Fruit fly (Drosophila melanogaster): ENCODE measurements around the gene CG12985.

DNA sequence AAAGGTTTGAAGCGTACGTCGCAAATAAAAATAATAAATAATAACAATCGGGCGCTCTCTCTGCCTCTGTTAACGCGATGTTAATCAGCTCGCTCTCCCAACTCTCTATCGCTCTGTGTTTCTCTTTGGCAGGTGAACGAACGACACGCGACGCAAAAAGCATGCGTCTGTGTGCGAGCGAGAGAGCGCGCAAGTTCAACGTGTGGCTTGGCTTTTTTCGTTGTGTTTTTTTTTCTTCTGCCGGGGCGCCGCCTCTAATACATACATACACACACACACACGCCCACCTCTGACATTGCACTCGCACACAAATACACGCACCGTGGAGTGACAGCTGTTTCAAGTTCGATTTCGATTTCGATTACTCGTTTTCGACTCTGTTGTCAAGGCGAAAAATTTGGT lies 4.9 kb upstream of the CG12985 start:
- no peak for TF ChIP-seq psq (GFP tag; optimal IDR thresholded peaks at IDR 0.05)
- TF ChIP-seq fru (GFP tag; optimal IDR thresholded peaks at IDR 0.05): no peak
- TF ChIP-seq Sp1 (GFP tag; optimal IDR thresholded peaks at IDR 0.05): peak; percentile 11
- TF ChIP-seq rgr (GFP tag; optimal IDR thresholded peaks at IDR 0.05): no peak
- TF ChIP-seq Rel (GFP tag; optimal IDR thresholded peaks at IDR 0.05): peak; percentile 26
- TF ChIP-seq Rel (tag; optimal IDR thresholded peaks at IDR 0.05): peak; percentile 43

Measured in whole organism, wandering third instar larva.